Fruit fly (Drosophila melanogaster): ENCODE data around the gene CG4617.

Gene CG4617

DNA sequence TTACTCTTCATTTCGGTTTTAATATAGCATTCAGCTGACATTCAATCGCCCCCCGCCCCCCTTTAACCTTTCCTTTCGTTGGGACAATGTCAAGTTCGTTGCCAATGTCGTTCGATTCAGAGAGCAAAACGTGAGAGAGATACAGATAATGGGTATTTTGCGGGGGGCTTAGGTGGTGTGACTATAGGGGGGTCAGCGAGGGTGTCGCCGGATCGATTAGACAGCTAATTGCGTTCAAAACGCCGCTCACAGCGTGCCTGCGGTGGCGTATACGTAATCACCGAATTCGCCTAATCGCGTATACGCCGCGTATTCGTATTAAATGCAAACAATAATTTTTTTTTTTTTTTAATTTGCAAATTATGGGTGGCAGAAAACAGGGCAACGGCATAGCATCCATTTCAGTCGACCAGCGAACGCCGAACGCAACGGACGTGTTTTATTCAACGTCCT is 35.3 kb downstream of the CG4617 start, which contains the start of gene CG4607 (continued):
- no peak for TF ChIP-seq Nf-YC (tag; optimal IDR thresholded peaks at IDR 0.05)
- peak in 1 of 2 experiments; percentile 36 for TF ChIP-seq Pdp1 (GFP tag; optimal IDR thresholded peaks at IDR 0.05)
- TF ChIP-seq CG6175 (GFP tag; IDR thresholded peaks at IDR 0.05), result no peak

DNA sequence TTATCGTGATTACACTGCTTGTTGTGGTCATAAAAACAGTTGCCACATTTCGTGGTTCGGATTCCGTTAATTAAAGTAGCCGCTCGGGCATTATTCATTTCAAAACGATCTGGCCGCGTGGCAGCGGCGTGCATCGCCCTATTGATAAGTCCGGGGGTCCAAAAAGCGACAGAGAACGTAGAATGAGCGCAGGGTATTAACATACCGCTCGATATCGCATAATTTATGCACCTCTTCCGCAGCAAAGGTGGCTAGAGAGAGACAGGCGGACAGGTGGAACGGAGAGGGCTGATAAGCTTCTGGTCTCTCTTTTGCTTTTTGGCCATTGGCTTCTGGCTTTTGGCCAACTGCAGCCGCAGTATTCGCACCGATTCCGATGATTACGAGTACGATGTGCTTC is 36.2 kb downstream of the CG4617 start:
- peak; percentile 32; the same call in 1 of the 2 replicates for TF ChIP-seq Awh (GFP tag; IDR thresholded peaks at IDR 0.05)
- TF ChIP-seq NfI (GFP tag; optimal IDR thresholded peaks at IDR 0.05), result no peak
- peak; percentile 30 for TF ChIP-seq exex (tag; optimal IDR thresholded peaks at IDR 0.05)
- no peak for TF ChIP-seq Blimp-1 (GFP tag; optimal IDR thresholded peaks at IDR 0.05)
- TF ChIP-seq chinmo (GFP tag; IDR thresholded peaks at IDR 0.05; ENCODE audit: partially characterized antibody), result peak; percentile 71; the same call in 1 of the 4 replicates
- TF ChIP-seq CG6654 (GFP tag; optimal IDR thresholded peaks at IDR 0.05), result no peak
- no peak for TF ChIP-seq CG4360 (GFP tag; IDR thresholded peaks at IDR 0.05)
- TF ChIP-seq eve (GFP tag; optimal IDR thresholded peaks at IDR 0.05), result no peak
- TF ChIP-seq sd (tag; optimal IDR thresholded peaks at IDR 0.05), result peak; percentile 11
- TF ChIP-seq Doc3 (GFP tag; IDR thresholded peaks at IDR 0.05; ENCODE audit: partially characterized antibody), result no peak
- no peak for TF ChIP-seq Myb (GFP tag; optimal IDR thresholded peaks at IDR 0.05)
- no peak for TF ChIP-seq chm (GFP tag; IDR thresholded peaks at IDR 0.05)
- no peak for TF ChIP-seq CG15073 (GFP tag; optimal IDR thresholded peaks at IDR 0.05)
- TF ChIP-seq CHES-1-like (GFP tag; optimal IDR thresholded peaks at IDR 0.05), result no peak
- TF ChIP-seq sug (tag; optimal IDR thresholded peaks at IDR 0.05), result peak; percentile 60
- no peak for TF ChIP-seq CG12391 (tag; optimal IDR thresholded peaks at IDR 0.05)

DNA sequence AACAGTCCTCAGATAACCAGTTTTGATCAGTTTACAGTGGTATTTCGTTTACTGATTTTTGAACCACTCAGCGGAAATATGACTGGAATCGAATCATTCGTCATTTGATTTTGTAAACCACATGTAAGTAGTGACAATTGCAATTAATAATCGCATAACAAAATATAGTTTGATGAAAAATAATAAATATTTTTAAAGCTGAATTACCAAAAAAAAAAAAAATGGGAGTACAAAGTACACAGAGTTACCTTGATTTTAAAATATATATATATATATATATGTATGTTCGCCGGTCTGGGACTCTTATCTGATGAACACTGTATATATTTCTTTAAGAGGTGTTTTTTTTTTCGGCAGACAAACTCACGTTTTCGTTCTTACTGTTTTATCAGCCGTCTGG is 37.0 kb downstream of the CG4617 start:
- TF ChIP-seq vfl (GFP tag; optimal IDR thresholded peaks at IDR 0.05), result no peak
- no peak for TF ChIP-seq bigmax (GFP tag; optimal IDR thresholded peaks at IDR 0.05)
- no peak for TF ChIP-seq CG10431 (GFP tag; optimal IDR thresholded peaks at IDR 0.05)
- no peak for TF ChIP-seq ham (GFP tag; IDR thresholded peaks at IDR 0.05)
- no peak for TF ChIP-seq chn (GFP tag; optimal IDR thresholded peaks at IDR 0.05)
- no peak for TF ChIP-seq CG9437 (GFP tag; optimal IDR thresholded peaks at IDR 0.05)
- TF ChIP-seq CG30431 (GFP tag; optimal IDR thresholded peaks at IDR 0.05), result no peak
- TF ChIP-seq cwo (GFP tag; optimal IDR thresholded peaks at IDR 0.05), result peak; percentile 74
- TF ChIP-seq Poxn (GFP tag; IDR thresholded peaks at IDR 0.05), result no peak
- TF ChIP-seq CG7839 (tag; optimal IDR thresholded peaks at IDR 0.05), result peak; percentile 1
- peak; percentile 35 for TF ChIP-seq CG2678 (tag; optimal IDR thresholded peaks at IDR 0.05)
- no peak for TF ChIP-seq Nf-YC (tag; optimal IDR thresholded peaks at IDR 0.05)
- TF ChIP-seq CG7372 (GFP tag; IDR thresholded peaks at IDR 0.05), result no peak
- no peak for TF ChIP-seq jigr1 (GFP tag; IDR thresholded peaks at IDR 0.05)
- no peak for TF ChIP-seq luna (GFP tag; optimal IDR thresholded peaks at IDR 0.05)
- peak; percentile 2 for TF ChIP-seq lilli (GFP tag; optimal IDR thresholded peaks at IDR 0.05)
- TF ChIP-seq CG8089 (GFP tag; optimal IDR thresholded peaks at IDR 0.05), result no peak
- no peak for TF ChIP-seq Optix (GFP tag; IDR thresholded peaks at IDR 0.05)
- no peak for TF ChIP-seq hb (GFP tag; IDR thresholded peaks at IDR 0.05; ENCODE audit: partially characterized antibody)
- TF ChIP-seq CG14050 (GFP tag; IDR thresholded peaks at IDR 0.05), result no peak
- no peak for TF ChIP-seq wor (GFP tag; IDR thresholded peaks at IDR 0.05)
- no peak for TF ChIP-seq h (optimal IDR thresholded peaks at IDR 0.05)
- TF ChIP-seq CG2120 (GFP tag; optimal IDR thresholded peaks at IDR 0.05), result peak; percentile 44
- peak; percentile 47 for TF ChIP-seq grau (tag; optimal IDR thresholded peaks at IDR 0.05)
- TF ChIP-seq CG8924 (tag; optimal IDR thresholded peaks at IDR 0.05), result no peak
- no peak for TF ChIP-seq CG6175 (GFP tag; IDR thresholded peaks at IDR 0.05)
- no peak for TF ChIP-seq CG14014 (GFP tag; IDR thresholded peaks at IDR 0.05)
- no peak for TF ChIP-seq ken (GFP tag; IDR thresholded peaks at IDR 0.05)
- TF ChIP-seq Opbp (GFP tag; IDR thresholded peaks at IDR 0.05; ENCODE audit: partially characterized antibody), result no peak
- TF ChIP-seq vnd (GFP tag; IDR thresholded peaks at IDR 0.05; ENCODE audit: partially characterized antibody), result no peak
- no peak for TF ChIP-seq CTCF (GFP tag; optimal IDR thresholded peaks at IDR 0.05)
- TF ChIP-seq Lim3 (GFP tag; IDR thresholded peaks at IDR 0.05), result no peak

Data from whole organism, embryonic.